Fruit fly (Drosophila melanogaster) S2 (cell line): ENCODE results near the gene CG15563.

Source experiments
- CG8478 ChIP-seq: fragments of >200 bp; optimal IDR thresholded peaks from 2 replicates; lab custom pipeline; 2018
- CTCF ChIP-seq, 2 experiments: fragments of >200 bp; optimal IDR thresholded peaks; 2 replicates each; lab custom pipeline; 2018

DNA sequence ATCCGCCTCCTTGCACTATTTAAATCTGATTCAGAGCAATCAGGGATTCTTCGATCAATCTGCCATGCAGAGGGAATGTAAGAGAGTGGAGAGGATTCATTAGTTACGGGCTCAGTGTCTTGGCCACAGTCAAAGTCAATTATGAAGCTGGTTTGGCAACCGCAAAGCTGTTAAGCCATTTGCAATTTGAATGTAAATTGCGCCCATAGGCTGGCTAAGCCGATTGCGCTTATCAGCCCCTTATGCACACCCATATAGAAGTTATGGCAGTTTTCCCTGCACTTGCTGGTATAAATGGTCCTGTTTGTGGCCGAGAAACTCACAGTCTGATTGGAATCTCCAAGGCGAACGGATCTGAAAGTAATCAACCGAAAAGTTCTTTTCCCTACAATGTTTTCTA is 30.2 kb upstream of the CG15563 start, which contains the start of gene CAH5:
- TF ChIP-seq CTCF (optimal IDR thresholded peaks at IDR 0.05; lab: Kevin White, UChicago) (no peak), CG8478 (lab: Kevin White, UChicago) (no peak)
